Worm (Caenorhabditis elegans) whole organism, midembryonic: ENCODE data around the gene F36H9.4.

Source experiments
- T22C8.4 ChIP-seq: fragments of 200-800 bp; sonication (Bioruptor generic); IDR thresholded peaks from 2 replicates; pipeline ENCODE4 v1.3.6; 2022; ENCODE audit warnings: missing genetic modification characterization, missing compliant biosample characterization
- cog-1 ChIP-seq: sonication (generic microtip); optimal IDR thresholded peaks from 2 replicates; lab custom pipeline; 2016; ENCODE audit warnings: missing genetic modification characterization, missing compliant biosample characterization
- flt-1 ChIP-seq: fragments of 200-800 bp; sonication (Bioruptor generic); IDR thresholded peaks from 2 replicates; pipeline ENCODE4 v1.3.6; 2022; ENCODE audit warnings: missing genetic modification characterization, missing compliant biosample characterization
- klf-2 ChIP-seq: fragments of 200-800 bp; sonication (Bioruptor generic); conservative IDR thresholded peaks from 2 replicates; pipeline ENCODE4 v1.3.6; 2022; ENCODE audit warnings: missing genetic modification reagents, missing genetic modification characterization, missing compliant biosample characterization
- med-1 ChIP-seq: sonication (generic microtip); optimal IDR thresholded peaks from 2 replicates; lab custom pipeline; 2017; ENCODE audit warnings: missing genetic modification characterization, mild to moderate bottlenecking, missing compliant biosample characterization, antibody characterized with exemption, missing genetic modification reagents; ENCODE audit not compliant: insufficient read depth
- ref-1 ChIP-seq: fragments of 200-800 bp; sonication (Bioruptor generic); conservative IDR thresholded peaks from 2 replicates; pipeline ENCODE4 v1.3.6; 2022; ENCODE audit warnings: missing genetic modification reagents, missing genetic modification characterization, missing compliant biosample characterization
- tab-1 ChIP-seq: fragments of 200-800 bp; sonication (Bioruptor generic); IDR thresholded peaks from 2 replicates; pipeline ENCODE4 v1.3.6; 2022; ENCODE audit warnings: missing genetic modification characterization, missing compliant biosample characterization
- ztf-23 ChIP-seq: fragments of 200-800 bp; sonication (Bioruptor generic); IDR thresholded peaks from 2 replicates; pipeline ENCODE4 v1.3.6; 2022; ENCODE audit warnings: missing genetic modification reagents, missing genetic modification characterization, missing compliant biosample characterization
- ztf-29 ChIP-seq: fragments of 200-800 bp; sonication (Bioruptor generic); IDR thresholded peaks from 2 replicates; pipeline ENCODE4 v1.3.6; 2022; ENCODE audit warnings: missing genetic modification reagents, missing genetic modification characterization, missing compliant biosample characterization

The F36H9.4 gene

DNA sequence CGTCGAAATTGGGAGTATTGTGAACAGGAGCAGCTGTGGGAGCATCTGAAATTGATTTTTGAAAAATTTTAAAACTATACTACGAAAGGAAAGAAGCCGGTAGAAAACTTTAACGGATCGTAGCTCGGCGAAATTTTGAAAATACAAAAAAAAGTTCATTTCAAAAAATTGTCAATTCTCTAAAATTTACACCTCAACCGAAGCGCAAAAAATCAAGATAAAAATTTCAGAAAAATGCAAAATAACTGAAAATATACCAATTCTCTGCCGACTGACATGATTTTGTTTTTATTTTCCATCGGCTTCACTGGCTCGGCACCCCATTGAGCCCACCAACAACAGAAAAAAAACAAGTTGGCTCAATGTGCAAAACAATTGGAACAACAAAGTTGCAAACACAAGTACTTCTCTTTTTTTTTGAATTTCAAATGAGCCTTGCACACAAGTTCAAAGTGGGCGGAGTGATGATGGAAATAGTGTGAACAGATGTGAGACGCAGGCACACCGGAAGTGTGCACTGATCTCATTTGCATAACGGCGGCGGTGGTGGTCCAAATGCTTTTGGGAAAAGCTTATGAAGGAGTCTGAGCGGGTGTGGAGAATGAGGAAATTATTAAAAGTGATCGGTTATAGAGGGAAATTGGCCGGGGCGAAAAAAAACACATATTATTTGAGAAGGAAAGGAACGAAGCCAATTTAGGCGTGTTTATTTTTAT, 4.0 kb downstream of the F36H9.4 start, which contains the start of gene F36H9.7:
Gene F36H9.7 (minus strand): TSS at position 51 of the 716 bp plus-strand sequence.
- no peak for TF ChIP-seq cog-1 (tag; lab: Kevin White, UChicago)
- no peak for TF ChIP-seq med-1 (GFP tag; lab: Kevin White, UChicago)

ce11 chrV:1773120-1773519, 5.9 kb downstream of the F36H9.4 start:
- TF ChIP-seq klf-2 (GFP tag; lab: Robert Waterston, UW) (no peak), med-1 (GFP tag; lab: Kevin White, UChicago) (no peak), tab-1 (GFP tag; lab: Robert Waterston, UW) (no peak), T22C8.4 (GFP tag; lab: Robert Waterston, UW) (no peak), cog-1 (tag; lab: Kevin White, UChicago) (no peak), ztf-23 (GFP tag; lab: Robert Waterston, UW) (no peak), ref-1 (no peak), ztf-29 (GFP tag; lab: Robert Waterston, UW) (no peak), flt-1 (GFP tag; lab: Robert Waterston, UW) (no peak)

DNA sequence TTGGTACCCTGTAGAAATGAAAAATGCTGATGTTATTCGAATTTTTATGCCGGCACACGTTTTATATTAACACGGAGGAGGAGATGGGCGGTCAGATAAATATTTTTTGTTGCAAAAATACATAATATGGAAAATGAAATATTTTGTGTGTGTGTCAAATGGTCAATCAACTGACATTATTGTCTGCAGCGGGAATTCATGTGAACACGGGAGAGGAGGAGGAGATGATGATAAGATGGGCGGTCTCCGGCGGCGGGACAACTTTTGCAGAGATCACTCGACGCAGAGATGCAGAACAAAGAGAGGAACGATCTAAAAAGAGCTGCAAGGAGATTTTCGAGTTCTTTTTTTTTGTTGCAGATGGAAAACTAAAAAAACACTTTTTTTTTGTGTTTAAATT, 7.3 kb downstream of the F36H9.4 start, which contains the start of gene dhs-13:
Gene dhs-13 (minus strand): TSS at position 8 of the 400 bp plus-strand sequence.
- TF ChIP-seq ztf-23 (GFP tag; lab: Robert Waterston, UW) (no peak), ref-1 (no peak), T22C8.4 (GFP tag; lab: Robert Waterston, UW) (no peak)

DNA sequence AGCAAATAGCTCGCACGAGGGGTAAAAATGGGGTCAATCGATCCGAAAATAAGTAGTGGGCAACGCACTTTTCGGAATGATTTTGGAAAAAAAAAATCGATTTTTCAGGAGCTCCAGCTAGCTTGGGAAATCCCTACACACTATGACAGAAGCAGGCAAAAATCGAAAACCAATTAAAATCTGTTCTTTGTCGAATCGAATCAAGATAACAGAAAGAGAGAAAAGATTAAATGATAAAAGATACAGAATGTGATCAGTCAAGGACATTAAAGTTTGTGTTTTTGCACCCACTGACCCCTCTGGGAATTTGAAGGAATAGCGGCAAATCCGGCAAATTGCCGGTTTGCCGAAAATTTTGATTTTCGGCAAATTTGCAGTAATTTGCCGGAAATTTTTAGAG, 11.6 kb downstream of the F36H9.4 start:
- TF ChIP-seq cog-1 (tag; lab: Kevin White, UChicago): no peak
- TF ChIP-seq ztf-29 (GFP tag; lab: Robert Waterston, UW): no peak
- no peak for TF ChIP-seq T22C8.4 (GFP tag; lab: Robert Waterston, UW)
- no peak for TF ChIP-seq flt-1 (GFP tag; lab: Robert Waterston, UW)
- TF ChIP-seq ztf-23 (GFP tag; lab: Robert Waterston, UW): no peak
- TF ChIP-seq tab-1 (GFP tag; lab: Robert Waterston, UW): no peak
- no peak for TF ChIP-seq klf-2 (GFP tag; lab: Robert Waterston, UW)
- TF ChIP-seq med-1 (GFP tag; lab: Kevin White, UChicago): no peak
- TF ChIP-seq ref-1: no peak

ce11 chrV:1760682-1761081, 18.4 kb downstream of the F36H9.4 start, which contains the start of gene clec-205:
Gene clec-205, plus strand, starts transcription at chrV:1760893.
- TF ChIP-seq T22C8.4 (GFP tag; lab: Robert Waterston, UW): no peak
- TF ChIP-seq ztf-29 (GFP tag; lab: Robert Waterston, UW): no peak
- TF ChIP-seq flt-1 (GFP tag; lab: Robert Waterston, UW): no peak
- TF ChIP-seq ztf-23 (GFP tag; lab: Robert Waterston, UW): no peak
- TF ChIP-seq cog-1 (tag; lab: Kevin White, UChicago): no peak
- no peak for TF ChIP-seq med-1 (GFP tag; lab: Kevin White, UChicago)
- no peak for TF ChIP-seq ref-1
- TF ChIP-seq tab-1 (GFP tag; lab: Robert Waterston, UW): no peak

- TF ChIP-seq med-1 (GFP tag; lab: Kevin White, UChicago) (no peak), cog-1 (tag; lab: Kevin White, UChicago) (no peak), ztf-23 (GFP tag; lab: Robert Waterston, UW) (no peak), tab-1 (GFP tag; lab: Robert Waterston, UW) (no peak), ztf-29 (GFP tag; lab: Robert Waterston, UW) (no peak), ref-1 (no peak), klf-2 (GFP tag; lab: Robert Waterston, UW) (no peak), T22C8.4 (GFP tag; lab: Robert Waterston, UW) (no peak), flt-1 (GFP tag; lab: Robert Waterston, UW) (no peak)
Measured at ce11 chrV:1756856-1757255, 22.2 kb downstream of the F36H9.4 start, which contains the start of gene clec-204. Gene clec-204, plus strand, starts transcription at chrV:1757156.

- TF ChIP-seq ztf-23 (GFP tag; lab: Robert Waterston, UW) (no peak), flt-1 (GFP tag; lab: Robert Waterston, UW) (no peak), klf-2 (GFP tag; lab: Robert Waterston, UW) (no peak), tab-1 (GFP tag; lab: Robert Waterston, UW) (no peak), ztf-29 (GFP tag; lab: Robert Waterston, UW) (no peak), ref-1 (no peak), med-1 (GFP tag; lab: Kevin White, UChicago) (no peak), cog-1 (tag; lab: Kevin White, UChicago) (no peak), T22C8.4 (GFP tag; lab: Robert Waterston, UW) (no peak)
Measured at ce11 chrV:1756099-1756498, 22.9 kb downstream of the F36H9.4 start.

DNA sequence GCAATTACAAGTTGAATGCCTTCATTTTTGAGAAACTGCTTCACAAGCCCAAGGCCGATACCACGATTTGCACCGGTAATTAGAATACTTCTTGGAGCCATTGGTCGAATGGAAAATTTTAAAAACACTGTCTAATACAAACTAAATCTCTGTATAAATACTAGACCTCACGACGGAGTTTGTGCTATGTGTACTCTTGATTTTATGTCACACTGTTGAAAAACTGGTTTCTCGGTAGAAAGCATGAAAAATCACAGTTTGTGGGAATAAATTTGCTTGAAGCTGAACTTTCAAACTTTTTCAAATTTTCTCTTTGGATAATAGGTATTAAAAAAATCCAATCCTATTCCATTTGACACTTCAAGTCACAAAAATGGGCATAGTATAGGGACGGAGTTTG, 23.4 kb downstream of the F36H9.4 start, which contains the start of gene ZK697.14:
Gene ZK697.14 (minus strand): TSS at position 101 of the 400 bp plus-strand sequence.
- TF ChIP-seq tab-1 (GFP tag; lab: Robert Waterston, UW) (no peak), T22C8.4 (GFP tag; lab: Robert Waterston, UW) (no peak), klf-2 (GFP tag; lab: Robert Waterston, UW) (no peak), cog-1 (tag; lab: Kevin White, UChicago) (no peak), ref-1 (no peak), med-1 (GFP tag; lab: Kevin White, UChicago) (no peak), ztf-23 (GFP tag; lab: Robert Waterston, UW) (no peak), ztf-29 (GFP tag; lab: Robert Waterston, UW) (no peak), flt-1 (GFP tag; lab: Robert Waterston, UW) (no peak)

- TF ChIP-seq cog-1 (tag; lab: Kevin White, UChicago) (no peak), tab-1 (GFP tag; lab: Robert Waterston, UW) (no peak)
Measured at ce11 chrV:1752496-1752895, 26.5 kb downstream of the F36H9.4 start, which contains the start of gene ZK697.1. Gene ZK697.1, plus strand, starts transcription at chrV:1752796.
